Worm (Caenorhabditis elegans) whole organism, L2 larva: ENCODE results near the gene vps-53.

Experiments used
- nhr-10 ChIP-seq: sonication (generic microtip); optimal IDR thresholded peaks from 2 replicates; lab custom pipeline; 2017; ENCODE audit warnings: missing biosample characterization, missing genetic modification characterization
- unc-39 ChIP-seq: fragments of 150-350 bp; optimal IDR thresholded peaks from 2 replicates; lab custom pipeline; 2014; ENCODE audit warnings: missing biosample characterization, missing genetic modification characterization

DNA sequence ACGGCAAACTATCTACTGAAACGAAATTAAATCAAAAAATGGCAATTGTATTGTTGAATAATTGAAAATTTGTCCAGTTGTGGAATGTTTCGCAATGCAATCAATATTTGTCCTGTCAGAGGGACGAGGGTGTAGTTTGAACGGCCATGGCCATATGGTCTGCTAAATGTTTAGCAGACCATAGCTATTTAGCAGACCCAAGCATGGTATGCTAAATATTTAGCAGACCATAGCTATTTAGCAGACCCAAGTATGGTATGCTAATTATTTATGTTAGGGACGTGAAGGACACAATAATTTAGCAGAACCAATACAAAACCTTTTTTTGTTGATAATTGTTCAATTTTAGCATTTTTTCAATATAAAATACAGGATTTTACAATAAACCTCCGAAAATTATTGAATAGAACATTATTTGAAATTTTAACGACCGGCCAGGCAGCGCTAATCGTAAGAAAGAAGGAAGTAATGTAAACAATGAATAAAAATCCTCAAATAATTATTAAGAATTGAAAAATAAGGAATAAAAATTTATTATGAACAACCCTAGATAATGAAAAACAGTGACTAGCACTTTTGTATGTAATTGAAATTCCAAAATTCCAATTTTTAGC is 47.8 kb upstream of the vps-53 start, which contains the start of gene riok-3:
- TF ChIP-seq nhr-10 (tag; lab: Kevin White, UChicago) (no peak), unc-39 (tag; lab: Kevin White, UChicago) (no peak)
